Worm (Caenorhabditis elegans) whole organism, late embryonic: Measurements from ENCODE around the gene lam-2.

Source experiments
- ama-1 ChIP-seq: fragments of 150-350 bp; optimal IDR thresholded peaks from 2 replicates; lab custom pipeline; 2014
- ceh-34 ChIP-seq: sonication (generic microtip); optimal IDR thresholded peaks from 2 replicates; lab custom pipeline; 2016; ENCODE audit warnings: mild to moderate bottlenecking, missing genetic modification characterization, missing compliant biosample characterization
- ceh-6 ChIP-seq: fragments of 200-800 bp; sonication (Bioruptor generic); optimal IDR thresholded peaks from 2 replicates; lab custom pipeline; 2018; ENCODE audit warnings: mild to moderate bottlenecking, missing genetic modification characterization, missing compliant biosample characterization
- ceh-9 ChIP-seq: sonication (generic microtip); optimal IDR thresholded peaks from 2 replicates; lab custom pipeline; 2016; ENCODE audit warnings: mild to moderate bottlenecking, missing genetic modification characterization, inconsistent platforms, missing compliant biosample characterization
- fkh-10 ChIP-seq: fragments of 150-350 bp; optimal IDR thresholded peaks from 2 replicates; lab custom pipeline; 2014; ENCODE audit warnings: missing biosample characterization, missing genetic modification reagents, missing genetic modification characterization
- hlh-30 ChIP-seq: sonication (generic microtip); optimal IDR thresholded peaks from 2 replicates; lab custom pipeline; 2017; ENCODE audit warnings: antibody characterized with exemption, missing genetic modification characterization, missing compliant biosample characterization; ENCODE audit not compliant: insufficient read depth
- hlh-8 ChIP-seq: sonication (generic microtip); optimal IDR thresholded peaks from 2 replicates; lab custom pipeline; 2016; ENCODE audit warnings: missing genotype, missing genetic modification characterization, missing compliant biosample characterization
- odd-2 ChIP-seq: sonication (generic microtip); optimal IDR thresholded peaks from 2 replicates; lab custom pipeline; 2017; ENCODE audit warnings: antibody characterized with exemption, mild to moderate bottlenecking, missing genetic modification characterization, missing compliant biosample characterization
- pqm-1 ChIP-seq: sonication (generic microtip); optimal IDR thresholded peaks from 2 replicates; lab custom pipeline; 2016; ENCODE audit warnings: missing genetic modification characterization, missing compliant biosample characterization
- tbx-2 ChIP-seq: sonication (generic microtip); optimal IDR thresholded peaks from 2 replicates; lab custom pipeline; 2016; ENCODE audit warnings: missing genetic modification characterization, missing compliant biosample characterization
- unc-42 ChIP-seq: sonication (generic microtip); optimal IDR thresholded peaks from 2 replicates; lab custom pipeline; 2016; ENCODE audit warnings: missing genotype, missing genetic modification characterization, missing compliant biosample characterization

- TF ChIP-seq fkh-10 (GFP tag; lab: Kevin White, UChicago) (no peak), unc-42 (tag; lab: Kevin White, UChicago) (no peak), odd-2 (tag; lab: Kevin White, UChicago) (no peak), ama-1 (lab: Kevin White, UChicago) (no peak), pqm-1 (no peak), ceh-9 (tag; lab: Kevin White, UChicago) (no peak), ceh-34 (no peak), hlh-30 (tag; lab: Kevin White, UChicago) (no peak), hlh-8 (tag; lab: Kevin White, UChicago) (no peak), tbx-2 (tag; lab: Kevin White, UChicago) (no peak), ceh-6 (no peak)
Observed at ce11 chrX:7170575-7171297, 19.7 kb upstream of the lam-2 start, which contains the start of gene bar-1.
